Fruit fly (Drosophila melanogaster) S2 (cell line): ENCODE measurements around the gene CG43851.

Experiments
- CG8478 ChIP-seq: fragments of >200 bp; optimal IDR thresholded peaks from 2 replicates; lab custom pipeline; 2018
- CTCF ChIP-seq, 2 experiments: fragments of >200 bp; optimal IDR thresholded peaks; 2 replicates each; lab custom pipeline; 2018

CG43851 gene

DNA sequence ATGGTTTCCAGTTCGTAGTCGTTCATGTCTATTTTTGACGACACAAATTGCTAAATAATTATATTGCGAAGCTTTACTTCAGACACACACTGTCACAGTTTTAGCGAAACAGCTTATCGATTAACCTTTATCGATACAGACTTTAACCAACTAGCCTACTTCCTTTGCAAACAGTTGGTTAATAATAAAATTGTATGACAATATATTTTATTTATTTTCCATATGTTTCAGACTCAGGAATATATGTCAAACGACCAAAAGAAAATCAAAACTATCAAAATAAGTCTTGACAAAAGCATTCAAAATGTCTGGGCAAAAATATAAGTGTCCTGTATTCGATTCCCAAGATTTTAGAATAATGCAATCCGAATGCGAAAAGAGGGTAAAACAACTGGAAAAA lies at the start of gene CG43851, which contains the start of gene CG9962:
Gene CG43851, plus strand, starts transcription at position 267 of the 400 bp plus-strand sequence.
Gene CG9962, minus strand, starts transcription at position 101 of the 400 bp plus-strand sequence.
- TF ChIP-seq CTCF (optimal IDR thresholded peaks at IDR 0.05; lab: Kevin White, UChicago) (no peak), CG8478 (no peak)

DNA sequence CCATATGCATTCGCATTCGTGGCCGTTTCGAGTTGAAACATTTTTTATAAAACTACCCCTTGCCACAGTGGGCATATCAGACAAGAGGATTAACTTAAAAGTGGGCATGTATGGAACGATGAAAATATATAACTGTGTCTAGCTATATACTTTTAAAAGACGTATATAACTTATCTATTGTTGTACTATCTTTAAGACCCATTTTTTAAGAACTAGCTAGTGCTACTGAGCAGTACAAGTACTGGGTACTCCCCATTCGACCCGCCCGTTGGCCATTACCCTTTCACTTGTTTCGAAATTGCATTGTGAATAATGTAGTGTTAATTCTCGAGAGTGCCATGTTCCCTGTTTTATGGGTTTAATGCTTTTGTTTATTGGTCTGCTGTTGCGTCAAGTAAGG lies 41.0 kb upstream of the CG43851 start:
- TF ChIP-seq CTCF (optimal IDR thresholded peaks at IDR 0.05; lab: Kevin White, UChicago) (no peak), CG8478 (no peak)

DNA sequence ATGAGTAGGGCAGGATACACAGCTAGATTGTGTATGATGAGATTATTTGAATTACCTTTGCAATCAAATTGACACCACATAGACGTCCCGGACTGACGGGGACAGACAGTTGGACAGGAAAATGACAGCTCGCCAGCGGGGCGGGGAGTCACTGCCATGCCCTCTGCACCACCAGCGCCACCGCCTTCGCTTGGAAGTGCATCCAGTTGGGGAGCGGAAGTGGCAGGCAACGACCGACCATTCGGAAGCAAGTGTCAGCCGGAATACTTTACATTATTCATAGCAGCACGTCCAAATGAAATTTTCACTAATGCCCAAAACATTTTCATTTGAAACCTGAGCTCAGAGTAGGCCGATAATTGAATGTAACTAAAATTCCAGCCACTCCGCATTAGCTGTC lies 38.0 kb upstream of the CG43851 start, which contains the start of gene CG15395:
Gene CG15395, plus strand, starts transcription at position 301 of the 400 bp plus-strand sequence.
- TF ChIP-seq CG8478: no peak
- TF ChIP-seq CTCF (optimal IDR thresholded peaks at IDR 0.05; lab: Kevin White, UChicago): no peak

- TF ChIP-seq CTCF (optimal IDR thresholded peaks at IDR 0.05; lab: Kevin White, UChicago) (no peak), CG8478 (no peak)
Observed at dm6 chr2L:2619887-2620286, 27.8 kb upstream of the CG43851 start, which contains the start of gene CG43403. Gene CG43403 (plus strand): TSS chr2L:2620187.

DNA sequence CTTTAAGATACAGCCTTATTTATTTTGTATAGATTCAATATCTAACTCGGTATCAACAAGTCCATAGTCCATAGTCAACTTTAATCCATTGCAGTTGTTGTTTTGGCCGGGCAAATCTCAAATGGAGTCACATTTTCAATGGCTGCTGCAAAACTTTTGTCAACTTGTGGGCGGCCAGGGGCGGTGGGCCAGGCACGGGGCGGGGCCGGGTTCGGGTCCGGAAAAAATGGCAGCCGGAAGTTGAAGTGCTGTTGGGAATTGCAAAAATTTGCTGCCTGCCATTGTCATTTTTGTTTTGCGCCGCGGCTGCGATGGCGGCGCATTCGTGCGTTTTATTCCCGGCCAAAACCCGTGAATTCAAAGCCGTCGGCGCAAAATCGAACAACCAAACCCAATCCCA lies 23.7 kb upstream of the CG43851 start:
- TF ChIP-seq CG8478 (no peak), CTCF (optimal IDR thresholded peaks at IDR 0.05; lab: Kevin White, UChicago) (no peak)

dm6 chr2L:2627507-2627906 lies 20.2 kb upstream of the CG43851 start:
- TF ChIP-seq CTCF (optimal IDR thresholded peaks at IDR 0.05; lab: Kevin White, UChicago) (no peak), CG8478 (no peak)

dm6 chr2L:2628760-2629159 lies 18.9 kb upstream of the CG43851 start:
- TF ChIP-seq CTCF (optimal IDR thresholded peaks at IDR 0.05; lab: Kevin White, UChicago) (no peak), CG8478 (no peak)

DNA sequence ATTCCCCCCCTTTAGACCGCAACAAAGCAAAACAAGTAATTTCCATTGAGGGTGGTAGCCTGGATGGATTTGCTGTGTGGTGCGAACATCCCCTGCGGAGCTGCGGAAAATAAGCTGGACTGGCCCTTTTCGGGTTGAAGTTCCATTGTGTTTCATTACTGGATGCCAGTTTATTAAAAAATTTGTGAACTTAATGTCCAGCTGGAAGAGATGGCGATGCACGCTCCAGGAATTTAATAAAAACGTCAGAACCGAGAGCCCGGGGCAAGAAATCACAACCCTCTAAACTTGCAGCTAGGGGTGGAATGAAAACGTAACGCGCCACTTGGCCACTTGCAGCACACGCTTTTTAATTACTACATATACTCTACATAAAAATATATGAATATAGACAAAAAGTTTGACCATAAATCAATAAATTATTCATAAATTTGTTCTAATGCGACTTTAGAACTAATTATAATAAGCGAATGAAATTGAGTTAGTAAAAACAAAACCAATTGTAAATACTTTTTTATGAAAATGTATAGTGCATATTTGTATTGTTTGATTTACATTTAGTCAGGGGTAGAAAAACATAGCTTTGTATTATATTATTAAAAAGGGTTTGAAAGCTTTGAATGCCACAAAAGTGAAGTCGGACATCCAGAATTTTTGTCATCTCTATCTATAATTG lies 11.2 kb upstream of the CG43851 start:
- TF ChIP-seq CTCF (optimal IDR thresholded peaks at IDR 0.05; lab: Kevin White, UChicago): no peak
- TF ChIP-seq CG8478: no peak

dm6 chr2L:2637002-2637377 lies 10.7 kb upstream of the CG43851 start:
- TF ChIP-seq CG8478: no peak
- TF ChIP-seq CTCF (optimal IDR thresholded peaks at IDR 0.05; lab: Kevin White, UChicago): no peak

DNA sequence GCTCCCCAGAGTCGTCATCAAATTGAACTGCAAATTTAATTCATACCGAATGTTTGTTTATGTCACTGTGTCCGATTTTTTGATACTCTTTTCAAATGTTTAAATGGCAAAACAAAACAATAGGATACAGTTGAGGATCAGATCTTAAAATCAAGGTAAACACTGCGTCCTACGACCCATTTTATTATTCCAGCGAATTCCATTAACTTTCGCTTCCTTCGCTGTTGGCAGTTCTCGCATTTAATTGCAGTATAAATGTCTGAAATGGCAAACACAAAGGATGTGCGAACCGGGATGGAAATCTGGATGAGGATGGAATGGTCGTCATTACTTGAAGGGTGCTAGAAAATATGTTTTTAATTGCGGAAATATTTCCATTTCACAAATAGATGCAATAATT lies 4.6 kb downstream of the CG43851 start, which contains the start of gene CG33125:
Gene CG33125, minus strand, starts transcription at position 101 of the 400 bp plus-strand sequence.
- TF ChIP-seq CG8478 (no peak), CTCF (optimal IDR thresholded peaks at IDR 0.05; lab: Kevin White, UChicago) (no peak)

dm6 chr2L:2652746-2653145 lies 5.1 kb downstream of the CG43851 start, which contains the start of gene Prosbeta4R1:
Gene Prosbeta4R1 (plus strand): TSS chr2L:2653046.
- no peak for TF ChIP-seq CTCF (optimal IDR thresholded peaks at IDR 0.05; lab: Kevin White, UChicago)
- TF ChIP-seq CG8478: no peak

DNA sequence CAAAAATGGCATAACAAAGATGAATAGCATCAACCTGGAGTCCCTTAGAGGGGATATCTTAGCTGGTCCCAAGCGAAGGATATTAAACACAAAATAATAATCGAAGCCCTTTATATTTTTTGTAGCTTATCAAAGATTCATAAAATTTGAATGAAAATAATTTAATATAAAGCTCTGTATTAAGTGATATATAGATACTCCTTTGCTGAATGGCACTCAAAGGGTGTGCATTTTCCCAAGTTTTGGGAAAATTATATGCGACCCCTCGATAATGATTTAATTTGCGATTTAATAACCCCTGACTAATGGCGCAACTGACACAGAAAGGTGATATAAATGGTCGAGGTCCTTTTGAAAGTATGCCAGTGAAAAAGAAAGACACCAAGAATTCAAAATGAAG lies 6.1 kb downstream of the CG43851 start, which contains the start of gene Or23a:
Gene Or23a, plus strand, starts transcription at position 301 of the 400 bp plus-strand sequence.
- TF ChIP-seq CTCF (optimal IDR thresholded peaks at IDR 0.05; lab: Kevin White, UChicago) (no peak), CG8478 (no peak)

dm6 chr2L:2655094-2655493 lies 7.4 kb downstream of the CG43851 start, which contains the start of gene Prosbeta4R2:
Gene Prosbeta4R2 (plus strand): TSS chr2L:2655394.
- TF ChIP-seq CG8478 (no peak), CTCF (optimal IDR thresholded peaks at IDR 0.05; lab: Kevin White, UChicago) (no peak)

DNA sequence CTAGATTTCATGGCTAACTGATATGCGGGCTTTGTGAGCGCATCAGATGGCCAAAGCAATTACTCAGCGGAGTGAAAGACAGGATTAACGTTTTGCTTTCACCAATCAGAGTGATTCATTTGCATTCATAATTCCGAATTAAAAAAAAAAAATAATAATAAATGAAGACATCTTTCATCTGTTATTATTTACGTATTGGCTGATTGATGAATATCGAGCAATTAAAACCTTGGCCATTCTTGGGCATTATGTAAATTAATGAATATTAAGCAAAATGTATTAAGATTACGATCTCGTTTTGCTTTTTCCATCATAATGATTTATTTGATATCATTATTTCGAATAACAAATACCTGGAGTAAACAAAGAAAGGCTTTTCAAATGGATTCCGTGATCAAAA lies 17.1 kb downstream of the CG43851 start, which contains the start of gene Trf4:
Gene Trf4, plus strand, starts transcription at position 301 of the 400 bp plus-strand sequence.
- TF ChIP-seq CTCF (optimal IDR thresholded peaks at IDR 0.05; lab: Kevin White, UChicago): no peak
- TF ChIP-seq CG8478: no peak

DNA sequence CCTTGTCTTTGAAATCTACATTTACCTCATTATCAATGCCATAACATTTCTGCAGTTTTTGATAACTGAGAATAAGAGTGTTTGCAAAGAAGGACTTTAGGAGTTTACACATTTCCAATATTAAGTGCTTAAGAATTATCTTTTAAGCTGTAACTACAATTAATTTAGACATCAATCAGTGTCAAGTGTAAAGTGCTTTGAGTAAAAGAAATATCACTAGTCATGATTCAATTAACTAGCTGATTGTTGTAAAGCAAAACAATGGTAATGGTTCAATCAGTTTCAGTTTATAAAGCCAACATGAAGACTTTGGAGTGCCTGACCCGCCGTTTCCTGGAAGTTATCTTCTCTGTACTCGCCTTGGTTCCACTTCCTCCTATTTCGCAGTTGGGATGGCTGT lies 21.8 kb downstream of the CG43851 start, which contains the start of gene Gr23a:
Gene Gr23a, plus strand, starts transcription at position 301 of the 400 bp plus-strand sequence.
- no peak for TF ChIP-seq CTCF (optimal IDR thresholded peaks at IDR 0.05; lab: Kevin White, UChicago)
- TF ChIP-seq CG8478: no peak

DNA sequence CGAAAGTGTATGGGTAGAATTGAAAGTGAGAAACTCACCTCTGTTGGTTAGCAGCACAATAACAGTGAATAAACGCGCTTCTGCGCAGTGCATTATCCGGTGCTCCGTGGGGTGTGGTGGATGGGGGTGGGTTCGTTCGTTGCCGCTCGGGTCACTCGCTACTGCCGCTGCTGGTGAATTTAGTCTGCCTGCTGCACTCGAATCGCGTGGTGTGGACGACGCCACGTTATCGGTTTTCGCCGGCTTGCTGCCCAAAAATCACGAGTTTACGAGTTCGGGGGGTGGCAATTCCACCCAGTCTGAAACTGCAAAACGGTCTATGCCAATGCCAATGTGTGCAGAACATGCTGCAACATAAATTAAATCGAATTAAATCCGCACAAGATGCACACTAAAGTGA lies 29.9 kb downstream of the CG43851 start, which contains the start of gene Tmtc1:
Gene Tmtc1, plus strand, starts transcription at position 182 of the 400 bp plus-strand sequence.
- TF ChIP-seq CTCF (optimal IDR thresholded peaks at IDR 0.05; lab: Kevin White, UChicago) (no peak), CG8478 (no peak)
